Fruit fly (Drosophila melanogaster): ENCODE results near the gene porin.
A peak's percentile ranks its signal among the peaks of the same experiment; 100 is the strongest.

The porin gene

DNA sequence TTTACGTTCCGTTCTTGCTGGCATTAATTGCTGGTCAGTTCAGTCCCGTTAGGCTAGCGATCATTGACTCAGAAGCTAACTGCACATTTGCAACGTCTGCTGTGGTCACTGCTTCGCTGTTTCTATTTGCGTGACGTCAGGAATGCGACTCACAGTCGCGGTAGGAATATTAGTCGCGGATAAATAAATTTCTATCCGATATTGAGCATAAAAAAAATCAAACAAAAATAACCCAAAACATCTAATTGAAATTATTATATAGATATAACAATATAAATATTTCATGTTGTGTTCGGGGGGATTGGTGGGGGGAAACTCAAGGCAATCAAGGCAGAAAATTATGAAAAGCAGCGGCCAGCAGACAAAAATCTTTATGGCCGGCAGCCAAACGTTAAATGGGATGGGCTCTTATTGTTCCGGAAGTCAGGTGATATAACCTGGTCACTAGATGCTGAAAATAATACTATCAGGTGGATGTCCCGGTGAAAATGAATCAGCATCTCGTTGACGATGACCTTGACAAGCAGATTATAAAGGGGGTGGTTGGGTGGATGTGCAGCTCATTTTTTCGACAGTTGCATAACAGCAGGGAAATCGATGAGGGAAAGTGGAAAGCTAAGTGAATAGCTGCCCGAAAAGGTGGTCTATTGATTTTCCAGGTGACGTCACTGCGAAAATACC lies 997 bp downstream of the porin start, which contains the start of gene SmydA-3 (continued):
- TF ChIP-seq caup (GFP tag; optimal IDR thresholded peaks at IDR 0.05; ENCODE audit: severe bottlenecking) (peak; percentile 18), CG18619 (GFP tag; optimal IDR thresholded peaks at IDR 0.05) (peak; percentile 5), fd96Cb (tag; optimal IDR thresholded peaks at IDR 0.05) (peak; percentile 13), ara (GFP tag; IDR thresholded peaks at IDR 0.05) (0 out of 2 replicates have a peak, but pooled peaks have one; percentile 30), Xbp1 (GFP tag; optimal IDR thresholded peaks at IDR 0.05) (peak; percentile 23), lola (GFP tag; optimal IDR thresholded peaks at IDR 0.05) (no peak), so (GFP tag; IDR thresholded peaks at IDR 0.05) (peak; percentile 47; the same call in 1 of the 3 replicates), CG4424 (GFP tag; optimal IDR thresholded peaks at IDR 0.05) (peak; percentile 35), CG42726 (GFP tag; IDR thresholded peaks at IDR 0.05; ENCODE audit: partially characterized antibody) (no peak), sob (GFP tag; IDR thresholded peaks at IDR 0.05) (0 out of 2 replicates have a peak, but pooled peaks have one; percentile 27), unc-4 (GFP tag; IDR thresholded peaks at IDR 0.05; ENCODE audit: partially characterized antibody) (no peak), Dip2 (GFP tag; IDR thresholded peaks at IDR 0.05) (no peak), chm (GFP tag; IDR thresholded peaks at IDR 0.05) (0 out of 2 replicates have a peak, but pooled peaks have one; percentile 6), seq (GFP tag; IDR thresholded peaks at IDR 0.05) (peak; percentile 34; the same call in 1 of the 2 replicates), HmgD (GFP tag; optimal IDR thresholded peaks at IDR 0.05) (no peak), CG17328 (GFP tag; IDR thresholded peaks at IDR 0.05) (peak; percentile 43; the same call in 1 of the 2 replicates), slbo (GFP tag; IDR thresholded peaks at IDR 0.05) (peak; percentile 44; the same call in 1 of the 2 replicates), lmd (GFP tag; IDR thresholded peaks at IDR 0.05) (0 out of 2 replicates have a peak, but pooled peaks have one; percentile 27), ERR (GFP tag; optimal IDR thresholded peaks at IDR 0.05) (peak; percentile 26), D (optimal IDR thresholded peaks at IDR 0.05) (no peak), D (GFP tag; optimal IDR thresholded peaks at IDR 0.05) (peak; percentile 25), prd (optimal IDR thresholded peaks at IDR 0.05) (no peak), prd (GFP tag; IDR thresholded peaks at IDR 0.05) (peak; percentile 59; the same call in 1 of the 3 replicates), lab (GFP tag; optimal IDR thresholded peaks at IDR 0.05) (peak; percentile 41), CG12659 (GFP tag; optimal IDR thresholded peaks at IDR 0.05) (peak; percentile 32), stc (GFP tag; IDR thresholded peaks at IDR 0.05) (peak; percentile 44; the same call in 1 of the 2 replicates), lilli (GFP tag; optimal IDR thresholded peaks at IDR 0.05) (peak; percentile 8), CG10462 (GFP tag; optimal IDR thresholded peaks at IDR 0.05) (no peak), nmo (GFP tag; optimal IDR thresholded peaks at IDR 0.05) (peak; percentile 6), vvl (GFP tag; IDR thresholded peaks at IDR 0.05) (peak; percentile 54), CG11398 (GFP tag; optimal IDR thresholded peaks at IDR 0.05) (no peak), PHDP (tag; optimal IDR thresholded peaks at IDR 0.05) (peak; percentile 28), CG4404 (GFP tag; IDR thresholded peaks at IDR 0.05) (no peak), CG5953 (GFP tag; IDR thresholded peaks at IDR 0.05) (no peak), CG11696 (GFP tag; IDR thresholded peaks at IDR 0.05) (peak; percentile 78), CoRest (tag; optimal IDR thresholded peaks at IDR 0.05) (peak; percentile 20), CG14050 (GFP tag; IDR thresholded peaks at IDR 0.05) (0 out of 3 replicates have a peak, but pooled peaks have one; percentile 10), CG18262 (tag; optimal IDR thresholded peaks at IDR 0.05) (peak; percentile 34), CG3726 (GFP tag; IDR thresholded peaks at IDR 0.05) (0 out of 3 replicates have a peak, but pooled peaks have one; percentile 30), CG6765 (GFP tag; optimal IDR thresholded peaks at IDR 0.05) (peak; percentile 32), Meics (GFP tag; optimal IDR thresholded peaks at IDR 0.05) (peak; percentile 44), Med (GFP tag) (peak; percentile 62), CG12155 (GFP tag; optimal IDR thresholded peaks at IDR 0.05) (peak; percentile 19), Ets65A (GFP tag) (peak; percentile 82), crol (GFP tag; IDR thresholded peaks at IDR 0.05) (0 out of 2 replicates have a peak, but pooled peaks have one; percentile 30), CG17359 (tag; optimal IDR thresholded peaks at IDR 0.05) (peak; percentile 49), Asciz (GFP tag; optimal IDR thresholded peaks at IDR 0.05) (peak; percentile 5), CG10267 (tag; optimal IDR thresholded peaks at IDR 0.05) (peak; percentile 7), CG10543 (GFP tag; optimal IDR thresholded peaks at IDR 0.05) (peak; percentile 25)

Measured in whole organism, embryonic.